Worm (Caenorhabditis elegans): ENCODE data around the gene tufm-1.

- TF ChIP-seq aly-2 (tag; optimal IDR thresholded peaks at IDR 0.05) (no peak), sma-3 (GFP tag; optimal IDR thresholded peaks at IDR 0.05) (peak; percentile 20), ztf-4 (tag; optimal IDR thresholded peaks at IDR 0.05) (no peak), zag-1 (tag; optimal IDR thresholded peaks at IDR 0.05) (no peak), ceh-82 (tag; optimal IDR thresholded peaks at IDR 0.05) (no peak), nhr-237 (tag; optimal IDR thresholded peaks at IDR 0.05) (no peak), lsy-2 (tag; optimal IDR thresholded peaks at IDR 0.05) (peak; percentile 97 to 99), ztf-11 (tag; optimal IDR thresholded peaks at IDR 0.05) (no peak), unc-62 (GFP tag; optimal IDR thresholded peaks at IDR 0.05) (no peak), nhr-6 (tag; optimal IDR thresholded peaks at IDR 0.05) (no peak), nhr-21 (tag; optimal IDR thresholded peaks at IDR 0.05) (no peak), lin-39 (tag; optimal IDR thresholded peaks at IDR 0.05) (no peak), nhr-12 (tag; optimal IDR thresholded peaks at IDR 0.05) (no peak), nhr-25 (tag; optimal IDR thresholded peaks at IDR 0.05) (peak; percentile 38)
These were observed 34.0 kb downstream of the tufm-1 start, which contains the start of gene Y71H2AM.6 for ce11 chrIII:2780793-2781192.
